Worm (Caenorhabditis elegans): ENCODE results near the gene cmd-1.
A peak's percentile ranks its signal among the peaks of the same experiment; 100 is the strongest.

- no peak for TF ChIP-seq cebp-2 (GFP tag; IDR thresholded peaks at IDR 0.05)
- 0 out of 2 replicates have a peak, but pooled peaks have one; percentile 26 for TF ChIP-seq let-526 (GFP tag; IDR thresholded peaks at IDR 0.05)
- TF ChIP-seq attf-3 (GFP tag; conservative IDR thresholded peaks at IDR 0.05), result no peak
- no peak for TF ChIP-seq F10E7.11 (tag; optimal IDR thresholded peaks at IDR 0.05)
- TF ChIP-seq efl-1 (GFP tag; optimal IDR thresholded peaks at IDR 0.05), result no peak
- no peak for TF ChIP-seq lin-35 (GFP tag; optimal IDR thresholded peaks at IDR 0.05)
- no peak for TF ChIP-seq athp-1 (tag; optimal IDR thresholded peaks at IDR 0.05)
- TF ChIP-seq pha-4 (tag; optimal IDR thresholded peaks at IDR 0.05), result no peak
Measured at ce11 chrV:1153925-1154324, 2.1 kb upstream of the cmd-1 start.

All from whole organism, young adult.